Worm (Caenorhabditis elegans): Measurements from ENCODE around the gene W06A7.2.

DNA sequence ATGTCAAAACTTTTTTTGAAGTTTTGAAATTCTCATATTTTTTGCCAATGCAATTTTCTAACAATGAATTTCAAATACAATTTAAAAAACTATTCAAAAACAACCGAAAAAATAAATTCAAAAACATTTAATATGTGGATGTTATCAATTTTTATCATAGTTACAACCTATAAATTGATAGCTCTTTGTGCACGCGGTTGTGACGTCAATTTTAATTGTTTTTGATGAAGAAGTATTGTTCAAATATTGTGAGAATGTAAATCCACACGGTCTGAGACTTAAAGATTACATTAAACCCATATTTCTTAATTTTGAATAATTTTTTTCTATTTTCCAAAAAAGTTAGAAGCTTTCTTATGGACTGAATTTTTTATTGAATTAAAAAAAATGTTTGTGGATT, 30.3 kb downstream of the W06A7.2 start:
- TF ChIP-seq lin-15B (tag; optimal IDR thresholded peaks at IDR 0.05) (no peak), tbx-2 (tag; optimal IDR thresholded peaks at IDR 0.05) (no peak), mab-9 (GFP tag; IDR thresholded peaks at IDR 0.05) (no peak), nhr-237 (tag; optimal IDR thresholded peaks at IDR 0.05) (no peak), ztf-11 (tag; optimal IDR thresholded peaks at IDR 0.05) (no peak), alr-1 (tag; optimal IDR thresholded peaks at IDR 0.05; ENCODE audit: borderline replicate concordance) (no peak), mdl-1 (tag; optimal IDR thresholded peaks at IDR 0.05) (no peak), lsy-2 (tag; optimal IDR thresholded peaks at IDR 0.05) (no peak)
